Fruit fly (Drosophila melanogaster): ENCODE data around the gene dpr20.

DNA sequence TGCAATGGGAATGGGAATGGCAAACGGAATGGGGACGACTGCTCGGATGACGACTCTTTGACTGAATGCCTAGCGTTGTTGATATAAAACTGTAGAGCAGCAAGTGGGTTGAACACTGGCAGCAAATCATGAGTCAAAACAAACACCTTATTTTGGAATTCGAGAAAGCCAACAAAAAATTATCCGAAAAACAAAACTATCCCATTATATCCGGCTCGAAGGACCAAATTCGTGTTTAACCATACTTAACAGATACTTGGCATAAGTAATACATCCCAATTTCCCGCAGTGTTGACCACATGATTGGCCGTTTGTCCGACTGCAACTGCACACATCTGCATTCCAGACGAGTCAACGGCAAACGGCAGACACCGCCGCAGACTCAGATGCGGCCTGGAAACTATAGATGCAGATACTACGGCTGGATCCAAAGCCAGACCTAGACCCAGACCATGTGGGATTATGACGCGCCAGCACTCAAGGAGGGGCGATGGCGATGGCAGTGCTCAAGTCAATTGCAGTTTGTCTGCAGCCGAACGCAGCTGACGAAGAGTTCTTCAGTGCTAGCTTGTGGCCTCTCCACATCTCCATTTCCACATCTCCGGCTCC is 43.7 kb downstream of the dpr20 start:
- TF ChIP-seq Jra (GFP tag; optimal IDR thresholded peaks at IDR 0.05) (no peak), psq (GFP tag; optimal IDR thresholded peaks at IDR 0.05) (no peak), OdsH (GFP tag; optimal IDR thresholded peaks at IDR 0.05) (no peak)
